Fruit fly (Drosophila melanogaster) S2 (cell line): ENCODE measurements around the gene CG13083.

Experiments used
- CG8478 ChIP-seq: fragments of >200 bp; optimal IDR thresholded peaks from 2 replicates; lab custom pipeline; 2018
- CTCF ChIP-seq, 2 experiments: fragments of >200 bp; optimal IDR thresholded peaks; 2 replicates each; lab custom pipeline; 2018

- TF ChIP-seq CTCF (optimal IDR thresholded peaks at IDR 0.05; lab: Kevin White, UChicago) = no peak
- no peak for TF ChIP-seq CG8478
Observed at dm6 chr2L:19462898-19463297, 24.4 kb upstream of the CG13083 start.
